Worm (Caenorhabditis elegans) whole organism, mixed stage, embryonic: ENCODE measurements around the gene dnj-24.

Experiments used
- cnd-1 ChIP-seq: fragments of 200-800 bp; sonication (Bioruptor generic); optimal IDR thresholded peaks from 2 replicates; lab custom pipeline; 2018; ENCODE audit warnings: mild to moderate bottlenecking, missing genetic modification characterization, missing compliant biosample characterization
- elt-3 ChIP-seq: fragments of 150-350 bp; optimal IDR thresholded peaks from 2 replicates; lab custom pipeline; 2014; ENCODE audit warnings: missing biosample characterization, missing genetic modification characterization
- ham-2 ChIP-seq: fragments of 200-800 bp; sonication (Bioruptor generic); optimal IDR thresholded peaks from 2 replicates; lab custom pipeline; 2018; ENCODE audit warnings: mild to moderate bottlenecking, missing genetic modification characterization, missing compliant biosample characterization
- lin-13 ChIP-seq: fragments of 150-350 bp; optimal IDR thresholded peaks from 2 replicates; lab custom pipeline; 2014; ENCODE audit warnings: missing biosample characterization, missing genetic modification characterization
- lsy-2 ChIP-seq: fragments of 150-350 bp; optimal IDR thresholded peaks from 2 replicates; lab custom pipeline; 2014; ENCODE audit warnings: missing biosample characterization, missing genetic modification characterization
- nhr-237 ChIP-seq: fragments of 150-350 bp; optimal IDR thresholded peaks from 2 replicates; lab custom pipeline; 2014; ENCODE audit warnings: missing biosample characterization, missing genetic modification characterization
- nhr-28 ChIP-seq: fragments of 150-350 bp; optimal IDR thresholded peaks from 2 replicates; lab custom pipeline; 2014; ENCODE audit warnings: missing biosample characterization, missing genetic modification characterization
- pha-4 ChIP-seq: fragments of 150-350 bp; optimal IDR thresholded peaks from 2 replicates; lab custom pipeline; 2018; ENCODE audit warnings: missing biosample characterization, missing genetic modification reagents, missing genetic modification characterization
- sem-2 ChIP-seq: fragments of 200-800 bp; sonication (Bioruptor generic); optimal IDR thresholded peaks from 2 replicates; lab custom pipeline; 2018; ENCODE audit warnings: mild to moderate bottlenecking, missing genetic modification characterization, missing compliant biosample characterization
- snpc-4 ChIP-seq: fragments of 150-350 bp; optimal IDR thresholded peaks from 2 replicates; lab custom pipeline; 2014; ENCODE audit warnings: missing biosample characterization, missing genetic modification characterization
- unc-62 ChIP-seq: fragments of 150-350 bp; optimal IDR thresholded peaks from 2 replicates; lab custom pipeline; 2014; ENCODE audit warnings: missing biosample characterization, missing genetic modification reagents, missing genetic modification characterization

DNA sequence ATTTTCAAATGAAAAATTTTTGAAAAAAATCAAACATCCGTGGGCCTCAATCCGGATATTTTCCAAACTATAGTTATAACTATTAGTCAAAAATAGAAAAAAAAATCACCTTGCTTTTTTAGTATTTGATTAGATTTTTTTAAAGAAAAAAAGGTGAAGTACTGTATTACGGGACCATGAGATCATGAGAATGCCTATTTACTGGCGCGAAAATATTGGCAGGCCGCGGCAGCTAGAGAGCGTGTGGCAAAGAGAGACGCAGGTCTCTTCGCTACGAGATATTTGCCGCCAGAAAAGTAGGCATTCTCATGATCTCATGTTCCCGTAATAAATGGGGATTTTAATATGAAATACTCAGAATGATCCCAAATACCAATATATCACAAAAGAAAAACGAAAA lies 18.9 kb downstream of the dnj-24 start:
- no peak for TF ChIP-seq nhr-237 (tag; lab: Kevin White, UChicago)
- no peak for TF ChIP-seq snpc-4 (tag; lab: Kevin White, UChicago)
- TF ChIP-seq cnd-1 = no peak
- TF ChIP-seq nhr-28 (tag; lab: Kevin White, UChicago) = no peak
- TF ChIP-seq pha-4 (tag; lab: Kevin White, UChicago) = no peak
- TF ChIP-seq unc-62 (GFP tag; lab: Kevin White, UChicago) = no peak
- TF ChIP-seq elt-3 = no peak
- TF ChIP-seq sem-2 = no peak
- TF ChIP-seq lin-13 (tag; lab: Kevin White, UChicago) = no peak
- TF ChIP-seq ham-2 (GFP tag; lab: Kevin White, UChicago) = no peak
- TF ChIP-seq lsy-2 = no peak
